Fruit fly (Drosophila melanogaster) whole organism, embryonic: Measurements from ENCODE around the gene Slimp.
A peak's percentile ranks its signal among the peaks of the same experiment; 100 is the strongest.

Experiments used
- BEAF-32 ChIP-seq: fragments of 200-800 bp; sonication (Bioruptor generic); optimal IDR thresholded peaks from 3 replicates; lab custom pipeline; 2017; ENCODE audit warnings: missing biosample characterization, missing genetic modification characterization, mild to moderate bottlenecking, moderate library complexity, missing genetic modification reagents
- CG10431 ChIP-seq: fragments of 200-800 bp; sonication (Bioruptor generic); optimal IDR thresholded peaks from 3 replicates; lab custom pipeline; 2018; ENCODE audit warnings: missing biosample characterization, mild to moderate bottlenecking, missing genetic modification characterization
- CG11093 ChIP-seq: fragments of 200-800 bp; sonication (Bioruptor generic); IDR thresholded peaks from 3 replicates; pipeline ENCODE4 v1.3.6; 2022; ENCODE audit warnings: missing biosample characterization, missing genetic modification characterization
- CG11696 ChIP-seq: fragments of 200-800 bp; sonication (Bioruptor generic); IDR thresholded peaks from 2 replicates; pipeline ENCODE4 v1.3.6; 2022; ENCODE audit warnings: missing biosample characterization, missing genetic modification characterization
- CG13123 ChIP-seq: fragments of 200-800 bp; sonication (Bioruptor generic); optimal IDR thresholded peaks from 2 replicates; lab custom pipeline; 2016; ENCODE audit warnings: missing biosample characterization, missing genetic modification characterization
- CG13287 ChIP-seq: fragments of 200-800 bp; sonication (Bioruptor generic); IDR thresholded peaks from 2 replicates; pipeline ENCODE4 v1.3.6; 2022; ENCODE audit warnings: missing biosample characterization, missing genetic modification characterization; ENCODE audit not compliant: partially characterized antibody
- CG13296 ChIP-seq: fragments of 200-800 bp; sonication (Bioruptor generic); optimal IDR thresholded peaks from 3 replicates; lab custom pipeline; 2018; ENCODE audit warnings: missing biosample characterization, mild to moderate bottlenecking, missing genetic modification characterization
- CG14860 ChIP-seq: fragments of 200-800 bp; sonication (Bioruptor generic); IDR thresholded peaks from 3 replicates; pipeline ENCODE4 v1.3.6; 2022; ENCODE audit warnings: missing biosample characterization, missing genetic modification characterization; ENCODE audit not compliant: partially characterized antibody
- CG1529 ChIP-seq: fragments of 200-800 bp; sonication (Bioruptor generic); optimal IDR thresholded peaks from 3 replicates; lab custom pipeline; 2018; ENCODE audit warnings: missing biosample characterization, missing genetic modification characterization
- CG16815 ChIP-seq: fragments of 200-800 bp; sonication (Bioruptor generic); optimal IDR thresholded peaks from 3 replicates; lab custom pipeline; 2017; ENCODE audit warnings: missing biosample characterization, mild to moderate bottlenecking, missing genetic modification characterization
- CG17385 ChIP-seq: fragments of 200-800 bp; sonication (Bioruptor generic); optimal IDR thresholded peaks from 3 replicates; lab custom pipeline; 2018; ENCODE audit warnings: missing biosample characterization, mild to moderate bottlenecking, missing genetic modification characterization
- CG17912 ChIP-seq: fragments of 200-800 bp; sonication (Bioruptor generic); optimal IDR thresholded peaks from 2 replicates; lab custom pipeline; 2018; ENCODE audit warnings: missing biosample characterization, mild to moderate bottlenecking, missing genetic modification characterization
- CG2199 ChIP-seq: fragments of 200-800 bp; sonication (Bioruptor generic); IDR thresholded peaks from 3 replicates; pipeline ENCODE4 v1.3.6; 2022; ENCODE audit warnings: missing biosample characterization, missing genetic modification characterization
- CG3065 ChIP-seq: fragments of 200-800 bp; sonication (Bioruptor generic); optimal IDR thresholded peaks from 2 replicates; lab custom pipeline; 2016; ENCODE audit warnings: missing biosample characterization, missing genetic modification characterization
- CG3163 ChIP-seq: fragments of 200-800 bp; sonication (Bioruptor generic); optimal IDR thresholded peaks from 3 replicates; lab custom pipeline; 2016; ENCODE audit warnings: missing biosample characterization, missing genetic modification characterization
- CG34224 ChIP-seq: fragments of 200-800 bp; sonication (Bioruptor generic); IDR thresholded peaks from 3 replicates; pipeline ENCODE4 v1.3.6; 2022; ENCODE audit warnings: missing biosample characterization, missing genetic modification characterization; ENCODE audit not compliant: partially characterized antibody
- CG3838 ChIP-seq: fragments of 200-800 bp; sonication (Bioruptor generic); optimal IDR thresholded peaks from 3 replicates; lab custom pipeline; 2016; ENCODE audit warnings: missing biosample characterization, missing genetic modification characterization
- CG4617 ChIP-seq: fragments of 200-800 bp; sonication (Bioruptor generic); optimal IDR thresholded peaks from 3 replicates; lab custom pipeline; 2016; ENCODE audit warnings: missing biosample characterization, missing genetic modification characterization, borderline replicate concordance
- CG5953 ChIP-seq: fragments of 200-800 bp; sonication (Bioruptor generic); IDR thresholded peaks from 2 replicates; pipeline ENCODE4 v1.3.6; 2022; ENCODE audit warnings: missing biosample characterization, missing genetic modification characterization
- CG7271 ChIP-seq: fragments of 200-800 bp; sonication (Bioruptor generic); optimal IDR thresholded peaks from 2 replicates; lab custom pipeline; 2018; ENCODE audit warnings: missing biosample characterization, mild to moderate bottlenecking, missing genetic modification characterization, moderate library complexity
- CG8944 ChIP-seq: fragments of 200-800 bp; sonication (Bioruptor generic); optimal IDR thresholded peaks from 3 replicates; lab custom pipeline; 2016; ENCODE audit warnings: missing biosample characterization, missing genetic modification characterization
- CG9215 ChIP-seq: fragments of 200-800 bp; sonication (Bioruptor generic); IDR thresholded peaks from 2 replicates; pipeline ENCODE4 v1.3.6; 2022; ENCODE audit warnings: missing biosample characterization, missing genetic modification characterization
- CTCF ChIP-seq: fragments of 200-800 bp; sonication (Bioruptor generic); optimal IDR thresholded peaks from 2 replicates; lab custom pipeline; 2017; ENCODE audit warnings: missing biosample characterization, mild to moderate bottlenecking, missing genetic modification characterization, moderate library complexity
- D ChIP-seq, 2 experiments: fragments of 200-800 bp in 1 of 2; fragments of >200 bp in 1 of 2; sonication (Bioruptor generic) in 1 of 2; optimal IDR thresholded peaks; 2 replicates in 1 of 2; 3 replicates in 1 of 2; lab custom pipeline; 2017; ENCODE audit warnings: mild to moderate bottlenecking in 1 of 2, missing biosample characterization in 1 of 2, missing genetic modification characterization in 1 of 2, missing genetic modification reagents in 1 of 2
- Dip2 ChIP-seq: fragments of 200-800 bp; sonication (Bioruptor generic); IDR thresholded peaks from 2 replicates; pipeline ENCODE4 v1.3.6; 2022; ENCODE audit warnings: missing biosample characterization, missing genetic modification characterization
- Dll ChIP-seq: fragments of 200-800 bp; sonication (Bioruptor generic); IDR thresholded peaks from 4 replicates; pipeline ENCODE4 v1.3.6; 2022; ENCODE audit warnings: missing biosample characterization, missing genetic modification characterization; ENCODE audit not compliant: partially characterized antibody
- Dp ChIP-seq: fragments of 200-800 bp; sonication (Bioruptor generic); optimal IDR thresholded peaks from 2 replicates; lab custom pipeline; 2018; ENCODE audit warnings: missing biosample characterization, mild to moderate bottlenecking, missing genetic modification characterization, moderate library complexity
- HLH3B ChIP-seq: fragments of 200-800 bp; sonication (Bioruptor generic); IDR thresholded peaks from 2 replicates; pipeline ENCODE4 v1.3.6; 2022; ENCODE audit warnings: missing biosample characterization, missing genetic modification characterization
- Hey ChIP-seq: fragments of 200-800 bp; sonication (Bioruptor generic); optimal IDR thresholded peaks from 3 replicates; lab custom pipeline; 2018; ENCODE audit warnings: missing biosample characterization, mild to moderate bottlenecking, missing genetic modification characterization
- Jarid2 ChIP-seq: fragments of 200-800 bp; sonication (Bioruptor generic); optimal IDR thresholded peaks from 3 replicates; lab custom pipeline; 2017; ENCODE audit warnings: mild to moderate bottlenecking, missing biosample characterization, missing genetic modification reagents, missing genetic modification characterization
- MESR4 ChIP-seq: fragments of 200-800 bp; sonication (Bioruptor generic); optimal IDR thresholded peaks from 2 replicates; lab custom pipeline; 2018; ENCODE audit warnings: missing biosample characterization, mild to moderate bottlenecking, missing genetic modification characterization, moderate library complexity
- Med ChIP-seq: fragments of 200-800 bp; sonication (Bioruptor generic); peaks from one replicate; lab custom pipeline; 2016; ENCODE audit warnings: missing biosample characterization, missing genetic modification characterization, mild to moderate bottlenecking, inconsistent platforms, moderate library complexity
- NC2α ChIP-seq: fragments of 200-800 bp; sonication (Bioruptor generic); optimal IDR thresholded peaks from 2 replicates; lab custom pipeline; 2016; ENCODE audit warnings: missing biosample characterization, missing genetic modification characterization
- Opbp ChIP-seq: fragments of 200-800 bp; sonication (Bioruptor generic); IDR thresholded peaks from 3 replicates; pipeline ENCODE4 v1.3.6; 2022; ENCODE audit warnings: missing biosample characterization, missing genetic modification characterization; ENCODE audit not compliant: partially characterized antibody
- Sin3A ChIP-seq: fragments of >200 bp; optimal IDR thresholded peaks from 2 replicates; lab custom pipeline; 2018
- amos ChIP-seq: fragments of 200-800 bp; sonication (Bioruptor generic); IDR thresholded peaks from 2 replicates; pipeline ENCODE4 v1.3.6; 2022; ENCODE audit warnings: missing biosample characterization, missing genetic modification characterization; ENCODE audit not compliant: partially characterized antibody
- crp ChIP-seq, 2 experiments: fragments of 200-800 bp; sonication (Bioruptor generic); optimal IDR thresholded peaks; 2 replicates in 1 of 2; 3 replicates in 1 of 2; lab custom pipeline; 2017; ENCODE audit warnings: missing biosample characterization in 2 of 2, missing genetic modification characterization in 2 of 2, mild to moderate bottlenecking in 1 of 2, moderate library complexity in 1 of 2
- cwo ChIP-seq: fragments of 200-800 bp; sonication (Bioruptor generic); optimal IDR thresholded peaks from 3 replicates; lab custom pipeline; 2017; ENCODE audit warnings: missing biosample characterization, missing genetic modification characterization, mild to moderate bottlenecking, moderate library complexity, missing genetic modification reagents
- her ChIP-seq: fragments of 200-800 bp; sonication (Bioruptor generic); optimal IDR thresholded peaks from 2 replicates; lab custom pipeline; 2016; ENCODE audit warnings: missing biosample characterization, missing genetic modification characterization
- nerfin-1 ChIP-seq: fragments of 200-800 bp; sonication (Bioruptor generic); optimal IDR thresholded peaks from 3 replicates; lab custom pipeline; 2019; ENCODE audit warnings: missing biosample characterization, mild to moderate bottlenecking, missing genetic modification characterization, moderate library complexity
- oc ChIP-seq: fragments of 200-800 bp; sonication (Bioruptor generic); optimal IDR thresholded peaks from 2 replicates; lab custom pipeline; 2018; ENCODE audit warnings: missing biosample characterization, mild to moderate bottlenecking, missing genetic modification characterization, moderate library complexity
- odd ChIP-seq: fragments of 200-800 bp; sonication (Bioruptor generic); optimal IDR thresholded peaks from 2 replicates; lab custom pipeline; 2017; ENCODE audit warnings: missing biosample characterization, mild to moderate bottlenecking, missing genetic modification characterization
- pzg ChIP-seq: fragments of 200-800 bp; sonication (Bioruptor generic); optimal IDR thresholded peaks from 3 replicates; lab custom pipeline; 2018; ENCODE audit warnings: missing biosample characterization, mild to moderate bottlenecking, missing genetic modification characterization, moderate library complexity
- schlank ChIP-seq: fragments of 200-800 bp; sonication (Bioruptor generic); optimal IDR thresholded peaks from 2 replicates; lab custom pipeline; 2018; ENCODE audit warnings: missing biosample characterization, mild to moderate bottlenecking, missing genetic modification characterization
- scrt ChIP-seq: fragments of 200-800 bp; sonication (Bioruptor generic); optimal IDR thresholded peaks from 2 replicates; lab custom pipeline; 2018; ENCODE audit warnings: missing biosample characterization, mild to moderate bottlenecking, missing genetic modification characterization, moderate library complexity
- stwl ChIP-seq: fragments of 200-800 bp; sonication (Bioruptor generic); optimal IDR thresholded peaks from 3 replicates; lab custom pipeline; 2018; ENCODE audit warnings: missing biosample characterization, mild to moderate bottlenecking, missing genetic modification characterization, moderate library complexity
- tup ChIP-seq: fragments of 200-800 bp; sonication (Bioruptor generic); optimal IDR thresholded peaks from 2 replicates; lab custom pipeline; 2016; ENCODE audit warnings: missing biosample characterization, mild to moderate bottlenecking, missing genetic modification characterization, moderate library complexity
- unc-4 ChIP-seq: fragments of 200-800 bp; sonication (Bioruptor generic); IDR thresholded peaks from 2 replicates; pipeline ENCODE4 v1.3.6; 2022; ENCODE audit warnings: missing biosample characterization, missing genetic modification characterization; ENCODE audit not compliant: partially characterized antibody
- wor ChIP-seq: fragments of 200-800 bp; sonication (Bioruptor generic); IDR thresholded peaks from 2 replicates; pipeline ENCODE4 v1.3.6; 2022; ENCODE audit warnings: missing biosample characterization, missing genetic modification characterization
- zen2 ChIP-seq: fragments of 200-800 bp; sonication (Bioruptor generic); IDR thresholded peaks from 3 replicates; pipeline ENCODE4 v1.3.6; 2022; ENCODE audit warnings: missing biosample characterization, missing genetic modification characterization; ENCODE audit not compliant: partially characterized antibody

Slimp gene

DNA sequence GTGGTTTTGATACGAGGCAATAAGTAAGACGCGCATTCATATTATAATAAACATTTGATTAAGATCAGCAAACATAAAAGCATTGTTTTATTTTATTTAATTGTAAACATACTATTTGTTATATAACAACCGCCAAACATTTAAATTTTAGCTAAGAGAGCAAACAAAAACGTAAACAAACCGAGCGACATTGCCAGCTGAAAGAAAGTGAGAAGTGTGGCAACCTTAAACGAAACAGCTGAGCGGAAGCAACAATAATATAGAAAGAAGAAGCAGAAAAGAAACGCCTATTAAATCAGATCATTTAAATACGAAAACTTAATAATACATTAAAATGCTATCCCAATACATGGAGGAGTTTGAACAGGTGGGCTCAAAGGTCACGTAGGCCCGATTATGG, 14.2 kb downstream of the Slimp start, which contains the start of gene Sec10 (continued):
- TF ChIP-seq BEAF-32 (GFP tag; lab: Kevin White, UChicago): peak; percentile 32
- no peak for TF ChIP-seq Dll (GFP tag; lab: Robert Waterston, UW)
- peak; percentile 65 for TF ChIP-seq pzg (GFP tag; lab: Kevin White, UChicago)
- peak; percentile 55 for TF ChIP-seq MESR4 (GFP tag; lab: Kevin White, UChicago)
- TF ChIP-seq Dip2 (GFP tag; lab: Robert Waterston, UW): no peak
- TF ChIP-seq NC2α (GFP tag; lab: Kevin White, UChicago): no peak
- TF ChIP-seq Opbp (GFP tag; lab: Robert Waterston, UW): 0 out of 3 replicates have a peak, but pooled peaks have one; percentile 37
- peak; percentile 97 for TF ChIP-seq CG17385 (GFP tag; lab: Kevin White, UChicago)
- TF ChIP-seq scrt (GFP tag; lab: Kevin White, UChicago): peak; percentile 85
- TF ChIP-seq odd: no peak
- no peak for TF ChIP-seq CG13123 (GFP tag; lab: Kevin White, UChicago)
- TF ChIP-seq Dp (GFP tag; lab: Kevin White, UChicago): peak; percentile 85
- TF ChIP-seq oc (tag; lab: Kevin White, UChicago): no peak
- peak; percentile 56 for TF ChIP-seq CG13287
- no peak for TF ChIP-seq CG3163
- peak; percentile 11 for TF ChIP-seq CG7271 (tag; lab: Kevin White, UChicago)
- TF ChIP-seq CG13296 (GFP tag; lab: Kevin White, UChicago): no peak
- TF ChIP-seq her (GFP tag; lab: Kevin White, UChicago): no peak
- TF ChIP-seq CG9215 (GFP tag; lab: Robert Waterston, UW): peak; percentile 94
- TF ChIP-seq zen2: no peak
- no peak for TF ChIP-seq CG3065 (GFP tag; lab: Kevin White, UChicago)
- TF ChIP-seq unc-4 (GFP tag; lab: Robert Waterston, UW): no peak
- TF ChIP-seq CG2199 (GFP tag; lab: Robert Waterston, UW): no peak
- TF ChIP-seq Jarid2 (GFP tag; lab: Kevin White, UChicago): no peak
- TF ChIP-seq CG8944: no peak
- no peak for TF ChIP-seq CG11696 (GFP tag; lab: Robert Waterston, UW)
- no peak for TF ChIP-seq HLH3B
- TF ChIP-seq cwo (GFP tag; lab: Kevin White, UChicago): no peak
- peak; percentile 99 for TF ChIP-seq CG3838
- no peak for TF ChIP-seq CG5953
- TF ChIP-seq CG34224: 0 out of 3 replicates have a peak, but pooled peaks have one; percentile 25
- TF ChIP-seq nerfin-1 (tag; lab: Kevin White, UChicago): no peak
- TF ChIP-seq CG11093 (GFP tag; lab: Robert Waterston, UW): no peak
- no peak for TF ChIP-seq tup
- no peak for TF ChIP-seq CG14860 (GFP tag; lab: Robert Waterston, UW)
- no peak for TF ChIP-seq CG1529
- peak; percentile 90 to 97 for TF ChIP-seq crp (GFP tag; optimal IDR thresholded peaks at IDR 0.05; lab: Kevin White, UChicago)
- TF ChIP-seq CG10431 (GFP tag; lab: Kevin White, UChicago): peak; percentile 15
- peak; percentile 67 for TF ChIP-seq Med (GFP tag; lab: Kevin White, UChicago)
- TF ChIP-seq amos: no peak
- peak; percentile 73 for TF ChIP-seq stwl (tag; lab: Kevin White, UChicago)
- TF ChIP-seq schlank (tag; lab: Kevin White, UChicago): no peak
- TF ChIP-seq CG16815 (GFP tag; lab: Kevin White, UChicago): no peak
- no peak for TF ChIP-seq D (optimal IDR thresholded peaks at IDR 0.05; lab: Kevin White, UChicago)
- no peak for TF ChIP-seq D (GFP tag; optimal IDR thresholded peaks at IDR 0.05; lab: Kevin White, UChicago)
- peak; percentile 14 for TF ChIP-seq Sin3A (lab: Kevin White, UChicago)
- peak; percentile 43 for TF ChIP-seq CG4617 (GFP tag; lab: Kevin White, UChicago)
- no peak for TF ChIP-seq Hey (tag; lab: Kevin White, UChicago)
- TF ChIP-seq CG17912 (GFP tag; lab: Kevin White, UChicago): peak; percentile 48
- TF ChIP-seq CTCF (GFP tag; lab: Kevin White, UChicago): peak; percentile 32
- TF ChIP-seq wor: no peak
